Worm (Caenorhabditis elegans): ENCODE results near the gene col-170.

DNA sequence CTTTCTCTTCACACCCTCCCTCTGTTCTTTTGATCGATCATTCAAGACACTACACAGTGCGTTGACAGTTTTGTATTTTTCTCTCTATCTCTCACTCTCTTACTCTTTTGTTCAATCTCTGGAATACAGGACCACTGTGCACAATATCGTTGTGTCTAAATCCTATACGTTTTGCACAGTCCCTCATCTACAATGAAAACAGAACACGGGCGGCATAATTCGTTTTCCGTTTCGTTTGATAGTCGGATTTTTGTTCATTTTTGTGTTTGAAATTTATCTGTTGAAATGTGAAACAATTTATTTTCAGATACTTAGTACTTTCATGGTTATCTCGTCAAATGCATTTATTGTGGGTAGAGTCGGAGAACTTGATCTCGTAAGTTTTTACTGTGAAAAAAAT lies 10.0 kb downstream of the col-170 start, which contains the start of gene C03B1.7:
- no peak for TF ChIP-seq ztf-11 (tag; optimal IDR thresholded peaks at IDR 0.05)
- TF ChIP-seq F37D6.2 (tag; optimal IDR thresholded peaks at IDR 0.05) = no peak
- no peak for TF ChIP-seq lin-39 (tag; optimal IDR thresholded peaks at IDR 0.05)
- no peak for TF ChIP-seq dmd-6 (GFP tag; IDR thresholded peaks at IDR 0.05)
- no peak for TF ChIP-seq nhr-237 (tag; optimal IDR thresholded peaks at IDR 0.05)
- TF ChIP-seq pqm-1 (tag; optimal IDR thresholded peaks at IDR 0.05) = no peak
- no peak for TF ChIP-seq hlh-30 (tag; optimal IDR thresholded peaks at IDR 0.05; ENCODE audit: insufficient read depth)
- no peak for TF ChIP-seq nhr-111 (GFP tag; optimal IDR thresholded peaks at IDR 0.05)

All from whole organism, L4 larva.